Fruit fly (Drosophila melanogaster): ENCODE measurements around the gene emb.

emb gene

dm6 chr2L:8381508-8382036, 21.8 kb upstream of the emb start, which contains the start of gene AlaRS (continued):
- TF ChIP-seq CG17361 (GFP tag; IDR thresholded peaks at IDR 0.05) (peak; percentile 51; the same call in 2 of the 3 replicates), repo (GFP tag; optimal IDR thresholded peaks at IDR 0.05) (no peak), sob (GFP tag; IDR thresholded peaks at IDR 0.05) (no peak; the same call in 1 of the 2 replicates), dimm (GFP tag; IDR thresholded peaks at IDR 0.05) (no peak), Dad (GFP tag; optimal IDR thresholded peaks at IDR 0.05) (no peak), CG8388 (GFP tag; optimal IDR thresholded peaks at IDR 0.05) (peak; percentile 37), CG10959 (GFP tag; IDR thresholded peaks at IDR 0.05) (no peak), fru (optimal IDR thresholded peaks at IDR 0.05) (no peak), Dip2 (GFP tag; IDR thresholded peaks at IDR 0.05) (no peak), CG18476 (GFP tag; optimal IDR thresholded peaks at IDR 0.05) (peak; percentile 12), CG1647 (GFP tag; optimal IDR thresholded peaks at IDR 0.05) (no peak), CG10979 (tag; optimal IDR thresholded peaks at IDR 0.05) (peak; percentile 30), CrebB (tag; optimal IDR thresholded peaks at IDR 0.05) (no peak), CG10147 (GFP tag; optimal IDR thresholded peaks at IDR 0.05) (peak; percentile 21), eyg (GFP tag; optimal IDR thresholded peaks at IDR 0.05) (no peak), wdn (GFP tag; IDR thresholded peaks at IDR 0.05) (no peak), Drgx (GFP tag; IDR thresholded peaks at IDR 0.05) (no peak), sima (GFP tag; optimal IDR thresholded peaks at IDR 0.05) (no peak), CG7271 (tag; optimal IDR thresholded peaks at IDR 0.05) (no peak), CG14667 (GFP tag; IDR thresholded peaks at IDR 0.05) (no peak), BEAF-32 (GFP tag; optimal IDR thresholded peaks at IDR 0.05) (peak; percentile 70), CG12155 (GFP tag; optimal IDR thresholded peaks at IDR 0.05) (peak; percentile 57), CG7745 (tag; optimal IDR thresholded peaks at IDR 0.05) (no peak), dmrt11E (tag; optimal IDR thresholded peaks at IDR 0.05) (peak; percentile 40), btn (GFP tag; optimal IDR thresholded peaks at IDR 0.05) (no peak), CG2199 (GFP tag; IDR thresholded peaks at IDR 0.05) (no peak), sqz (GFP tag; optimal IDR thresholded peaks at IDR 0.05) (peak; percentile 14), zen2 (GFP tag; IDR thresholded peaks at IDR 0.05; ENCODE audit: partially characterized antibody) (peak; percentile 59; the same call in 1 of the 3 replicates), insv (GFP tag; optimal IDR thresholded peaks at IDR 0.05) (no peak), Jarid2 (GFP tag; optimal IDR thresholded peaks at IDR 0.05) (no peak), CG1792 (GFP tag; optimal IDR thresholded peaks at IDR 0.05) (no peak), kah (GFP tag; optimal IDR thresholded peaks at IDR 0.05) (no peak), gt (GFP tag; IDR thresholded peaks at IDR 0.05) (no peak), Med (GFP tag) (peak; percentile 75), esg (GFP tag; conservative IDR thresholded peaks at IDR 0.05) (peak; percentile 18; the same call in 1 of the 2 replicates), ara (GFP tag; IDR thresholded peaks at IDR 0.05) (no peak), Sox102F (GFP tag; optimal IDR thresholded peaks at IDR 0.05) (peak; percentile 31), CG2678 (tag; optimal IDR thresholded peaks at IDR 0.05) (peak; percentile 50), HmgZ (tag; optimal IDR thresholded peaks at IDR 0.05) (peak; percentile 29), pros (GFP tag; optimal IDR thresholded peaks at IDR 0.05) (no peak), CG11456 (GFP tag; IDR thresholded peaks at IDR 0.05) (no peak), CG1233 (GFP tag; optimal IDR thresholded peaks at IDR 0.05) (peak; percentile 20), chm (GFP tag; IDR thresholded peaks at IDR 0.05) (no peak; the same call in 1 of the 2 replicates), CG4617 (GFP tag; optimal IDR thresholded peaks at IDR 0.05; ENCODE audit: borderline replicate concordance) (peak; percentile 47), Doc3 (GFP tag; IDR thresholded peaks at IDR 0.05; ENCODE audit: partially characterized antibody) (peak; percentile 73), CG9727 (GFP tag; optimal IDR thresholded peaks at IDR 0.05) (peak; percentile 8), CG4282 (GFP tag; optimal IDR thresholded peaks at IDR 0.05) (no peak), Mrtf (GFP tag; IDR thresholded peaks at IDR 0.05) (no peak), YL-1 (GFP tag; optimal IDR thresholded peaks at IDR 0.05) (peak; percentile 83), Hand (GFP tag; optimal IDR thresholded peaks at IDR 0.05) (no peak), pfk (GFP tag; optimal IDR thresholded peaks at IDR 0.05) (no peak)
